Worm (Caenorhabditis elegans) whole organism, late embryonic: Measurements from ENCODE around the gene ubc-21.

Experiments
- ama-1 ChIP-seq: fragments of 150-350 bp; optimal IDR thresholded peaks from 2 replicates; lab custom pipeline; 2014
- ceh-22 ChIP-seq: sonication (generic microtip); optimal IDR thresholded peaks from 2 replicates; lab custom pipeline; 2017; ENCODE audit warnings: missing biosample characterization, missing genetic modification characterization
- fkh-10 ChIP-seq: fragments of 150-350 bp; optimal IDR thresholded peaks from 2 replicates; lab custom pipeline; 2014; ENCODE audit warnings: missing biosample characterization, missing genetic modification reagents, missing genetic modification characterization
- hlh-8 ChIP-seq: sonication (generic microtip); optimal IDR thresholded peaks from 2 replicates; lab custom pipeline; 2016; ENCODE audit warnings: missing genotype, missing genetic modification characterization, missing compliant biosample characterization
- nhr-11 ChIP-seq: fragments of 150-350 bp; optimal IDR thresholded peaks from 2 replicates; lab custom pipeline; 2014; ENCODE audit warnings: missing biosample characterization, missing genetic modification characterization
- nhr-232 ChIP-seq: sonication (generic microtip); optimal IDR thresholded peaks from 2 replicates; lab custom pipeline; 2016; ENCODE audit warnings: missing genetic modification characterization, missing compliant biosample characterization
- pax-1 ChIP-seq: fragments of 150-350 bp; optimal IDR thresholded peaks from 2 replicates; lab custom pipeline; 2014; ENCODE audit warnings: missing biosample characterization, missing genetic modification characterization
- pha-4 ChIP-seq: fragments of 150-350 bp; optimal IDR thresholded peaks from 2 replicates; lab custom pipeline; 2018; ENCODE audit warnings: missing biosample characterization, missing genetic modification reagents, missing genetic modification characterization
- pros-1 ChIP-seq: fragments of 150-350 bp; optimal IDR thresholded peaks from 2 replicates; lab custom pipeline; 2014; ENCODE audit warnings: missing biosample characterization, missing genetic modification reagents, missing genetic modification characterization
- rnt-1 ChIP-seq: sonication (generic microtip); optimal IDR thresholded peaks from 2 replicates; lab custom pipeline; 2016; ENCODE audit warnings: missing genetic modification characterization, missing compliant biosample characterization
- unc-55 ChIP-seq: sonication (generic microtip); optimal IDR thresholded peaks from 2 replicates; lab custom pipeline; 2017; ENCODE audit warnings: missing biosample characterization, missing genetic modification reagents, missing genetic modification characterization

ce11 chrX:8835405-8835804 is 34.0 kb upstream of the ubc-21 start, which contains the start of gene sec-15:
- TF ChIP-seq fkh-10 (no peak), rnt-1 (tag; lab: Kevin White, UChicago) (no peak), pha-4 (tag; lab: Kevin White, UChicago) (no peak), ceh-22 (no peak), hlh-8 (tag; lab: Kevin White, UChicago) (no peak), ama-1 (no peak), pax-1 (tag; lab: Kevin White, UChicago) (no peak), nhr-232 (no peak), unc-55 (no peak), nhr-11 (tag; lab: Kevin White, UChicago) (no peak), pros-1 (tag; lab: Kevin White, UChicago) (no peak)
